Worm (Caenorhabditis elegans) whole organism, L1 larva: Measurements from ENCODE around the gene nhr-72.

ENCODE experiments used
- C04F5.9 ChIP-seq: sonication (generic microtip); optimal IDR thresholded peaks from 2 replicates; lab custom pipeline; 2016; ENCODE audit warnings: missing genetic modification characterization, missing compliant biosample characterization
- F16B12.6 ChIP-seq: fragments of 150-350 bp; optimal IDR thresholded peaks from 2 replicates; lab custom pipeline; 2014; ENCODE audit warnings: missing biosample characterization, missing genetic modification characterization
- Y116A8C.19 ChIP-seq: sonication (generic microtip); optimal IDR thresholded peaks from 2 replicates; lab custom pipeline; 2016; ENCODE audit warnings: missing compliant biosample characterization, missing genetic modification characterization, borderline replicate concordance
- alr-1 ChIP-seq: fragments of 200-800 bp; sonication (Bioruptor generic); optimal IDR thresholded peaks from 2 replicates; lab custom pipeline; 2018; ENCODE audit warnings: borderline replicate concordance, mild to moderate bottlenecking, missing genetic modification characterization, missing compliant biosample characterization
- aly-2 ChIP-seq: fragments of 150-350 bp; optimal IDR thresholded peaks from 2 replicates; lab custom pipeline; 2014; ENCODE audit warnings: missing biosample characterization, missing genetic modification characterization
- blmp-1 ChIP-seq: fragments of 150-350 bp; optimal IDR thresholded peaks from 2 replicates; lab custom pipeline; 2014; ENCODE audit warnings: missing biosample characterization, missing genetic modification characterization
- ceh-82 ChIP-seq, 3 experiments: fragments of 150-350 bp in 1 of 3; sonication (generic microtip) in 2 of 3; optimal IDR thresholded peaks; 2 replicates each; lab custom pipeline; 2014 to 2017; ENCODE audit warnings: missing biosample characterization in 3 of 3, missing genetic modification characterization in 3 of 3
- dpl-1 ChIP-seq, 3 experiments: fragments of 150-350 bp in 2 of 3; sonication (generic microtip) in 1 of 3; optimal IDR thresholded peaks; 2 replicates each; lab custom pipeline; 2014 to 2017; ENCODE audit warnings: missing biosample characterization in 3 of 3, missing genetic modification characterization in 3 of 3, missing genetic modification reagents in 3 of 3
- dsc-1 ChIP-seq: sonication (generic microtip); optimal IDR thresholded peaks from 2 replicates; lab custom pipeline; 2016; ENCODE audit warnings: mild to moderate bottlenecking, missing genetic modification characterization, missing compliant biosample characterization
- efl-1 ChIP-seq, 4 experiments: fragments of 150-350 bp; optimal IDR thresholded peaks in 3 of 4; peaks in 1 of 4; 1 replicate in 1 of 4; 2 replicates in 3 of 4; lab custom pipeline; 2014; ENCODE audit warnings: missing biosample characterization in 2 of 4, missing genetic modification characterization in 2 of 4, missing genetic modification reagents in 2 of 4
- efl-3 ChIP-seq: fragments of 200-800 bp; sonication (Bioruptor generic); optimal IDR thresholded peaks from 2 replicates; lab custom pipeline; 2018; ENCODE audit warnings: mild to moderate bottlenecking, missing genetic modification characterization, missing compliant biosample characterization
- egl-13 ChIP-seq: sonication (generic microtip); optimal IDR thresholded peaks from 2 replicates; lab custom pipeline; 2016; ENCODE audit warnings: missing genotype, missing genetic modification reagents, missing genetic modification characterization, missing compliant biosample characterization
- egl-27 ChIP-seq, 2 experiments: fragments of 150-350 bp in 1 of 2; sonication (generic microtip); optimal IDR thresholded peaks; 3 replicates each; lab custom pipeline; 2017 to 2018; ENCODE audit warnings: missing biosample characterization in 2 of 2, missing genetic modification characterization in 2 of 2, missing genetic modification reagents in 2 of 2
- elt-2 ChIP-seq: sonication (generic microtip); optimal IDR thresholded peaks from 2 replicates; lab custom pipeline; 2016; ENCODE audit warnings: missing genetic modification characterization, mild to moderate bottlenecking, inconsistent platforms, missing compliant biosample characterization, missing genetic modification reagents
- fkh-8 ChIP-seq: sonication (generic microtip); optimal IDR thresholded peaks from 2 replicates; lab custom pipeline; 2016; ENCODE audit warnings: mild to moderate bottlenecking, missing genetic modification characterization, missing compliant biosample characterization
- fos-1 ChIP-seq: fragments of 150-350 bp; optimal IDR thresholded peaks from 2 replicates; lab custom pipeline; 2014; ENCODE audit warnings: missing biosample characterization, missing genetic modification characterization
- grh-1 ChIP-seq: fragments of 200-800 bp; sonication (Bioruptor generic); IDR thresholded peaks from 2 replicates; pipeline ENCODE4 v1.3.6; 2022; ENCODE audit warnings: missing genetic modification reagents, missing genetic modification characterization, missing compliant biosample characterization
- hpl-2 ChIP-seq: fragments of 150-350 bp; optimal IDR thresholded peaks from 2 replicates; lab custom pipeline; 2014; ENCODE audit warnings: missing biosample characterization, missing genetic modification reagents, missing genetic modification characterization
- irx-1 ChIP-seq: sonication (generic microtip); optimal IDR thresholded peaks from 2 replicates; lab custom pipeline; 2016; ENCODE audit warnings: missing genetic modification characterization, missing compliant biosample characterization
- isw-1 ChIP-seq: fragments of 200-800 bp; sonication (Bioruptor generic); IDR thresholded peaks from 2 replicates; pipeline ENCODE4 v1.3.6; 2022; ENCODE audit warnings: missing genetic modification characterization, missing compliant biosample characterization
- lin-35 ChIP-seq, 2 experiments: fragments of 150-350 bp; optimal IDR thresholded peaks; 2 replicates each; lab custom pipeline; 2014; ENCODE audit warnings: missing biosample characterization in 2 of 2, missing genetic modification characterization in 2 of 2, missing genetic modification reagents in 2 of 2
- lin-39 ChIP-seq: fragments of 150-350 bp; optimal IDR thresholded peaks from 2 replicates; lab custom pipeline; 2014; ENCODE audit warnings: missing biosample characterization, missing genetic modification reagents, missing genetic modification characterization
- lsy-2 ChIP-seq, 2 experiments: fragments of 150-350 bp; optimal IDR thresholded peaks; 2 replicates each; lab custom pipeline; 2014; ENCODE audit warnings: missing biosample characterization in 2 of 2, missing genetic modification characterization in 2 of 2
- mep-1 ChIP-seq: fragments of 150-350 bp; optimal IDR thresholded peaks from 2 replicates; lab custom pipeline; 2014; ENCODE audit warnings: missing biosample characterization, missing genetic modification characterization
- nhr-11 ChIP-seq: fragments of 150-350 bp; optimal IDR thresholded peaks from 2 replicates; lab custom pipeline; 2014; ENCODE audit warnings: missing biosample characterization, missing genetic modification characterization
- nhr-19 ChIP-seq: fragments of 200-800 bp; sonication (Bioruptor generic); conservative IDR thresholded peaks from 2 replicates; pipeline ENCODE4 v1.3.6; 2022; ENCODE audit warnings: missing genetic modification characterization, missing compliant biosample characterization
- nhr-20 ChIP-seq: sonication (generic microtip); optimal IDR thresholded peaks from 2 replicates; lab custom pipeline; 2016; ENCODE audit warnings: mild to moderate bottlenecking, missing genetic modification characterization, missing compliant biosample characterization
- nhr-237 ChIP-seq: fragments of 150-350 bp; optimal IDR thresholded peaks from 2 replicates; lab custom pipeline; 2014; ENCODE audit warnings: missing biosample characterization, missing genetic modification characterization
- nhr-28 ChIP-seq: fragments of 150-350 bp; optimal IDR thresholded peaks from 2 replicates; lab custom pipeline; 2014; ENCODE audit warnings: missing biosample characterization, missing genetic modification characterization
- nhr-47 ChIP-seq: sonication (generic microtip); optimal IDR thresholded peaks from 2 replicates; lab custom pipeline; 2016; ENCODE audit warnings: mild to moderate bottlenecking, missing genetic modification characterization, moderate library complexity, missing compliant biosample characterization
- nhr-71 ChIP-seq: sonication (generic microtip); optimal IDR thresholded peaks from 2 replicates; lab custom pipeline; 2016; ENCODE audit warnings: mild to moderate bottlenecking, missing genetic modification characterization, moderate library complexity, missing compliant biosample characterization
- nhr-76 ChIP-seq: sonication (generic microtip); optimal IDR thresholded peaks from 2 replicates; lab custom pipeline; 2017; ENCODE audit warnings: missing biosample characterization, missing genetic modification characterization
- nhr-90 ChIP-seq: sonication (generic microtip); optimal IDR thresholded peaks from 2 replicates; lab custom pipeline; 2016; ENCODE audit warnings: mild to moderate bottlenecking, missing genetic modification characterization, missing compliant biosample characterization; ENCODE audit not compliant: poor library complexity
- pag-3 ChIP-seq: sonication (generic microtip); optimal IDR thresholded peaks from 2 replicates; lab custom pipeline; 2017; ENCODE audit warnings: missing genetic modification characterization, mild to moderate bottlenecking, missing compliant biosample characterization, antibody characterized with exemption, borderline replicate concordance; ENCODE audit not compliant: insufficient read depth
- rnt-1 ChIP-seq: sonication (generic microtip); optimal IDR thresholded peaks from 2 replicates; lab custom pipeline; 2016; ENCODE audit warnings: mild to moderate bottlenecking, missing genetic modification characterization, moderate library complexity, missing compliant biosample characterization
- snpc-4 ChIP-seq: fragments of 150-350 bp; optimal IDR thresholded peaks from 2 replicates; lab custom pipeline; 2014; ENCODE audit warnings: missing biosample characterization, missing genetic modification characterization
- snu-23 ChIP-seq: sonication (generic microtip); optimal IDR thresholded peaks from 2 replicates; lab custom pipeline; 2016; ENCODE audit warnings: missing genetic modification characterization, missing compliant biosample characterization
- sptf-1 ChIP-seq: fragments of 150-350 bp; optimal IDR thresholded peaks from 2 replicates; lab custom pipeline; 2014; ENCODE audit warnings: missing biosample characterization, missing genetic modification characterization
- sup-37 ChIP-seq: fragments of 200-800 bp; sonication (Bioruptor generic); optimal IDR thresholded peaks from 2 replicates; lab custom pipeline; 2018; ENCODE audit warnings: mild to moderate bottlenecking, missing genetic modification characterization, missing compliant biosample characterization
- swsn-7 ChIP-seq: sonication (generic microtip); optimal IDR thresholded peaks from 2 replicates; lab custom pipeline; 2016; ENCODE audit warnings: missing genetic modification characterization, missing compliant biosample characterization
- tlp-1 ChIP-seq: fragments of 150-350 bp; optimal IDR thresholded peaks from 2 replicates; lab custom pipeline; 2014; ENCODE audit warnings: missing biosample characterization, missing genetic modification characterization
- unc-30 ChIP-seq: sonication (generic microtip); optimal IDR thresholded peaks from 2 replicates; lab custom pipeline; 2017; ENCODE audit warnings: missing biosample characterization, missing genetic modification characterization
- unc-62 ChIP-seq: fragments of 150-350 bp; optimal IDR thresholded peaks from 2 replicates; lab custom pipeline; 2014; ENCODE audit warnings: missing biosample characterization, missing genetic modification reagents, missing genetic modification characterization
- vab-15 ChIP-seq: sonication (generic microtip); optimal IDR thresholded peaks from 2 replicates; lab custom pipeline; 2017; ENCODE audit warnings: missing genotype, mild to moderate bottlenecking, missing genetic modification characterization, missing compliant biosample characterization
- xbp-1 ChIP-seq: sonication (generic microtip); optimal IDR thresholded peaks from 2 replicates; lab custom pipeline; 2016; ENCODE audit warnings: missing genetic modification characterization, missing compliant biosample characterization
- zag-1 ChIP-seq: fragments of 150-350 bp; optimal IDR thresholded peaks from 2 replicates; lab custom pipeline; 2014; ENCODE audit warnings: missing biosample characterization, missing genetic modification characterization
- ztf-4 ChIP-seq: fragments of 150-350 bp; optimal IDR thresholded peaks from 2 replicates; lab custom pipeline; 2014; ENCODE audit warnings: missing biosample characterization, missing genetic modification characterization

The nhr-72 gene

DNA sequence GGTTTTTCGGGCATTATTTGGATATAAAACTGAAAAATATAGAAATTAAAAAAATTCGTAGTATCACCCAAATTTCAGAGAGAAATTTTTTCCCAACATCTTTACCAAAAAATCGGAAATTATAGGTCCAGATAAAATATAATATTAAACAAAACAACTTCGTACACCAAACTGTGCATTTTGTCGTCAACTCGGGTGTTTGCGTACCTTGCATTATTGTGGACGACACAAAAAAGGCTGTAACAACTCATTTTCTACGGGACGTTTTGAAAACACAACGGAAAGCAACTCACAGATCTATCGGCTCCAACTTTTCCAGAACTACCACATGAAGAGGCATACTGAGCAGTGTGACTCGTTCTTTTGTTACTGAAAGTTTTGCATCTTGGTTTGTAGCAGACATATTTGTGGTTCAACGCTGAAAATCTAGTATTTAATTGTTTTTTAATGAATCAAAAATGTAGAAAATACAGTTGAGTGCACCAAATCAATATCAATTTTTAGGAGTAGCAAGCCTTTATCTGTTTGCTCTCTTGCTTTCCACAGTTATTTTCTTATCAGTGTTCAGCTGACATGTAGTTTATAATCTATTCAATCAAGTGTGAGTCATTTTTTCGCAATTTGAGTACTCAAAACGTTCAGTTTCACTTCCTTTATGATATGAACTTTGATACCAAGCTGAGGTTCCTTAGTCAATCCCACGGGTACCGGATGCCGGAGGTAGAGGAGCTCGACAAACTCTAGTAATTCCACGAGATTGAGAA, 34.9 kb downstream of the nhr-72 start:
- TF ChIP-seq unc-62 (no peak), nhr-28 (tag; lab: Kevin White, UChicago) (no peak), vab-15 (tag; lab: Kevin White, UChicago) (no peak), nhr-237 (tag; lab: Kevin White, UChicago) (no peak), C04F5.9 (tag; lab: Kevin White, UChicago) (no peak), lin-35 (GFP tag; optimal IDR thresholded peaks at IDR 0.05; lab: Kevin White, UChicago) (peak in 1 of 2 experiments; percentile 15), irx-1 (no peak), F16B12.6 (tag; lab: Kevin White, UChicago) (peak; percentile 79), lsy-2 (tag; optimal IDR thresholded peaks at IDR 0.05; lab: Kevin White, UChicago) (peak; percentile 26), efl-3 (GFP tag; lab: Kevin White, UChicago) (no peak), egl-27 (tag; optimal IDR thresholded peaks at IDR 0.05; lab: Kevin White, UChicago) (no peak), nhr-71 (peak; percentile 14), ztf-4 (tag; lab: Kevin White, UChicago) (no peak), isw-1 (GFP tag; lab: Robert Waterston, UW) (no peak), sup-37 (no peak), swsn-7 (peak; percentile 0), sptf-1 (tag; lab: Kevin White, UChicago) (no peak), nhr-11 (tag; lab: Kevin White, UChicago) (no peak), snpc-4 (no peak), lin-39 (tag; lab: Kevin White, UChicago) (no peak), unc-30 (tag; lab: Kevin White, UChicago) (no peak), elt-2 (peak; percentile 83), dpl-1 (GFP tag; optimal IDR thresholded peaks at IDR 0.05; lab: Kevin White, UChicago) (peak in 2 of 3 experiments; percentile 21 to 53), nhr-20 (tag; lab: Kevin White, UChicago) (peak; percentile 21), dsc-1 (no peak), nhr-47 (tag; lab: Kevin White, UChicago) (peak; percentile 31), mep-1 (tag; lab: Kevin White, UChicago) (no peak), tlp-1 (tag; lab: Kevin White, UChicago) (no peak), nhr-76 (no peak), grh-1 (GFP tag; lab: Robert Waterston, UW) (no peak), snu-23 (GFP tag; lab: Kevin White, UChicago) (peak; percentile 11), efl-1 (optimal IDR thresholded peaks at IDR 0.05; lab: Kevin White, UChicago) (peak; percentile 34 to 55), efl-1 (GFP tag; optimal IDR thresholded peaks at IDR 0.05 in 1 of 2; lab: Kevin White, UChicago) (peak; percentile 39 to 68), nhr-90 (tag; lab: Kevin White, UChicago) (peak; percentile 15)

DNA sequence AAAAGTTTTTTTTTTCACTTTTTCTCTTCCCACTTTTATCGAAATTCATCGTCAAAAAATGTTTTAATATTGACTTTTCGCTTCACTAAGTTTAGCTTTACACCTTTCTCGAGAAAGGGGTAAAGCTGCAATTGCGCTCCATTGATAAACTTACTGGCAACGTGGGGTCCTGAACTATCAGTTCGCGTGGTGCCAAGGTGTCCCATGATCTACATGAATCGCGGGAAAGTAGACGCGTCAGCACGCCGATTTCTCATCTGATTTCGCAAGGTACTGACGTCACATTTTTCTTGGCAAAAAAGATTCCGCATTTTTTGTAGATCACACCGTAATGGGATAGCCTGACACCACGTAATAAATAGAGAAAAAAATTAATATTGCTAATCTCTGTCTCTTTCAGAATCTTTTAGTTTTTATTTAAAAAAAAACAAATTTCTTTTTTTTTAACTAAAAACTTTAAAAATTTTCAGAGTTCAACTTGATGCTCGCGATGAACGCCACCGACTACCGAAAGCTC, 38.7 kb downstream of the nhr-72 start, which contains the start of gene lido-15:
lido-15 (plus strand) TSS at position 467 of the 517 bp plus-strand sequence.
- TF ChIP-seq efl-1 (optimal IDR thresholded peaks at IDR 0.05; lab: Kevin White, UChicago) (peak in 1 of 2 experiments; percentile 5), efl-1 (GFP tag; optimal IDR thresholded peaks at IDR 0.05 in 1 of 2; lab: Kevin White, UChicago) (no peak), nhr-47 (tag; lab: Kevin White, UChicago) (no peak)

- TF ChIP-seq hpl-2 (GFP tag; lab: Kevin White, UChicago), result no peak
- TF ChIP-seq F16B12.6 (tag; lab: Kevin White, UChicago), result peak; percentile 1
- TF ChIP-seq C04F5.9 (tag; lab: Kevin White, UChicago), result no peak
- no peak for TF ChIP-seq aly-2 (tag; lab: Kevin White, UChicago)
- peak; percentile 30 for TF ChIP-seq rnt-1 (tag; lab: Kevin White, UChicago)
- TF ChIP-seq egl-27 (tag; optimal IDR thresholded peaks at IDR 0.05; lab: Kevin White, UChicago), result no peak
- peak; percentile 23 for TF ChIP-seq xbp-1 (tag; lab: Kevin White, UChicago)
- TF ChIP-seq Y116A8C.19 (tag; lab: Kevin White, UChicago), result no peak
- TF ChIP-seq pag-3 (tag; lab: Kevin White, UChicago), result no peak
- no peak for TF ChIP-seq ceh-82 (tag; optimal IDR thresholded peaks at IDR 0.05; lab: Kevin White, UChicago)
- TF ChIP-seq sptf-1 (tag; lab: Kevin White, UChicago), result no peak
- peak; percentile 73 for TF ChIP-seq fkh-8
- TF ChIP-seq tlp-1 (tag; lab: Kevin White, UChicago), result no peak
- peak; percentile 19 for TF ChIP-seq nhr-11 (tag; lab: Kevin White, UChicago)
- TF ChIP-seq zag-1, result no peak
- peak; percentile 20 for TF ChIP-seq blmp-1
- no peak for TF ChIP-seq egl-13
- TF ChIP-seq fos-1 (tag; lab: Kevin White, UChicago), result no peak
- TF ChIP-seq alr-1 (tag; lab: Kevin White, UChicago), result no peak
- peak; percentile 32; the same call in 1 of the 2 replicates for TF ChIP-seq nhr-19
Observed at ce11 chrII:3810550-3810949, 40.0 kb downstream of the nhr-72 start.
